Fruit fly (Drosophila melanogaster) whole organism, embryonic: ENCODE results near the gene CG11095.

Experiments used
- Bgb ChIP-seq: fragments of 200-800 bp; sonication (Bioruptor generic); IDR thresholded peaks from 2 replicates; pipeline ENCODE4 v1.3.6; 2022; ENCODE audit warnings: missing biosample characterization, missing genetic modification characterization; ENCODE audit not compliant: partially characterized antibody
- CG10267 ChIP-seq: fragments of 200-800 bp; sonication (Bioruptor generic); optimal IDR thresholded peaks from 2 replicates; lab custom pipeline; 2018; ENCODE audit warnings: missing biosample characterization, mild to moderate bottlenecking, missing genetic modification characterization, moderate library complexity
- CG12071 ChIP-seq: fragments of 200-800 bp; sonication (Bioruptor generic); optimal IDR thresholded peaks from 3 replicates; lab custom pipeline; 2018; ENCODE audit warnings: missing biosample characterization, mild to moderate bottlenecking, missing genetic modification characterization
- CG12659 ChIP-seq: fragments of 200-800 bp; sonication (Bioruptor generic); optimal IDR thresholded peaks from 3 replicates; lab custom pipeline; 2017; ENCODE audit warnings: mild to moderate bottlenecking, missing biosample characterization, missing genetic modification reagents, missing genetic modification characterization
- CG15269 ChIP-seq: fragments of 200-800 bp; sonication (Bioruptor generic); optimal IDR thresholded peaks from 2 replicates; lab custom pipeline; 2018; ENCODE audit warnings: missing biosample characterization, mild to moderate bottlenecking, missing genetic modification characterization, moderate library complexity
- CG15479 ChIP-seq: fragments of 200-800 bp; sonication (Bioruptor generic); optimal IDR thresholded peaks from 3 replicates; lab custom pipeline; 2019; ENCODE audit warnings: missing biosample characterization, mild to moderate bottlenecking, missing genetic modification characterization, moderate library complexity
- CG1647 ChIP-seq: fragments of 200-800 bp; sonication (Bioruptor generic); optimal IDR thresholded peaks from 3 replicates; lab custom pipeline; 2016; ENCODE audit warnings: missing biosample characterization, missing genetic modification characterization
- CG16813 ChIP-seq: fragments of 200-800 bp; sonication (Bioruptor generic); IDR thresholded peaks from 3 replicates; pipeline ENCODE4 v1.3.6; 2022; ENCODE audit warnings: missing biosample characterization, missing genetic modification characterization; ENCODE audit not compliant: partially characterized antibody
- CG2116 ChIP-seq: fragments of 200-800 bp; sonication (Bioruptor generic); optimal IDR thresholded peaks from 3 replicates; lab custom pipeline; 2018; ENCODE audit warnings: missing biosample characterization, mild to moderate bottlenecking, missing genetic modification characterization
- CG2875 ChIP-seq: fragments of 200-800 bp; sonication (Bioruptor generic); optimal IDR thresholded peaks from 2 replicates; lab custom pipeline; 2017; ENCODE audit warnings: missing biosample characterization, mild to moderate bottlenecking, missing genetic modification characterization, missing genetic modification reagents
- CG3163 ChIP-seq: fragments of 200-800 bp; sonication (Bioruptor generic); optimal IDR thresholded peaks from 3 replicates; lab custom pipeline; 2016; ENCODE audit warnings: missing biosample characterization, missing genetic modification characterization
- CG32767 ChIP-seq: fragments of 200-800 bp; sonication (Bioruptor generic); IDR thresholded peaks from 2 replicates; pipeline ENCODE4 v1.3.6; 2022; ENCODE audit warnings: missing biosample characterization, missing genetic modification characterization
- CG33557 ChIP-seq: fragments of 200-800 bp; sonication (Bioruptor generic); optimal IDR thresholded peaks from 2 replicates; lab custom pipeline; 2019; ENCODE audit warnings: missing biosample characterization, mild to moderate bottlenecking, missing genetic modification characterization, moderate library complexity
- CG6791 ChIP-seq: fragments of 200-800 bp; sonication (Bioruptor generic); IDR thresholded peaks from 3 replicates; pipeline ENCODE4 v1.3.6; 2022; ENCODE audit warnings: missing biosample characterization, missing genetic modification characterization; ENCODE audit not compliant: partially characterized antibody
- CG7372 ChIP-seq: fragments of 200-800 bp; sonication (Bioruptor generic); IDR thresholded peaks from 2 replicates; pipeline ENCODE4 v1.3.6; 2022; ENCODE audit warnings: missing biosample characterization, missing genetic modification characterization
- CG9797 ChIP-seq: fragments of 200-800 bp; sonication (Bioruptor generic); optimal IDR thresholded peaks from 3 replicates; lab custom pipeline; 2018; ENCODE audit warnings: missing biosample characterization, mild to moderate bottlenecking, missing genetic modification characterization
- CG9876 ChIP-seq: fragments of 200-800 bp; sonication (Bioruptor generic); optimal IDR thresholded peaks from 2 replicates; lab custom pipeline; 2016; ENCODE audit warnings: missing biosample characterization, missing genetic modification characterization
- Dp ChIP-seq: fragments of 200-800 bp; sonication (Bioruptor generic); optimal IDR thresholded peaks from 2 replicates; lab custom pipeline; 2018; ENCODE audit warnings: missing biosample characterization, mild to moderate bottlenecking, missing genetic modification characterization, moderate library complexity
- Dref ChIP-seq: fragments of 200-800 bp; sonication (Bioruptor generic); IDR thresholded peaks from 2 replicates; pipeline ENCODE4 v1.3.6; 2022; ENCODE audit warnings: missing biosample characterization, missing genetic modification characterization
- Fer1 ChIP-seq: fragments of 200-800 bp; sonication (Bioruptor generic); optimal IDR thresholded peaks from 2 replicates; lab custom pipeline; 2017; ENCODE audit warnings: missing biosample characterization, mild to moderate bottlenecking, missing genetic modification characterization
- HmgZ ChIP-seq: fragments of 200-800 bp; sonication (Bioruptor generic); optimal IDR thresholded peaks from 2 replicates; lab custom pipeline; 2018; ENCODE audit warnings: missing biosample characterization, mild to moderate bottlenecking, missing genetic modification characterization
- Jarid2 ChIP-seq: fragments of 200-800 bp; sonication (Bioruptor generic); optimal IDR thresholded peaks from 3 replicates; lab custom pipeline; 2017; ENCODE audit warnings: mild to moderate bottlenecking, missing biosample characterization, missing genetic modification reagents, missing genetic modification characterization
- MBD-R2 ChIP-seq: fragments of 200-800 bp; sonication (Bioruptor generic); IDR thresholded peaks from 2 replicates; pipeline ENCODE4 v1.3.6; 2022; ENCODE audit warnings: missing biosample characterization, missing genetic modification characterization
- NFAT ChIP-seq: fragments of 200-800 bp; sonication (Bioruptor generic); IDR thresholded peaks from 2 replicates; pipeline ENCODE4 v1.3.6; 2022; ENCODE audit warnings: missing biosample characterization, missing genetic modification characterization
- Spps ChIP-seq: fragments of 200-800 bp; sonication (Bioruptor generic); optimal IDR thresholded peaks from 2 replicates; lab custom pipeline; 2018; ENCODE audit warnings: missing biosample characterization, mild to moderate bottlenecking, missing genetic modification characterization
- Trl ChIP-seq, 3 experiments: fragments of >200 bp in 2 of 3; fragments of 200-800 bp in 1 of 3; sonication (Bioruptor generic) in 1 of 3; optimal IDR thresholded peaks; 2 replicates in 1 of 3; 3 replicates in 2 of 3; lab custom pipeline; 2016 to 2017; ENCODE audit warnings: missing biosample characterization in 1 of 3, missing genetic modification characterization in 1 of 3
- amos ChIP-seq: fragments of 200-800 bp; sonication (Bioruptor generic); IDR thresholded peaks from 2 replicates; pipeline ENCODE4 v1.3.6; 2022; ENCODE audit warnings: missing biosample characterization, missing genetic modification characterization; ENCODE audit not compliant: partially characterized antibody
- ara ChIP-seq: fragments of 200-800 bp; sonication (Bioruptor generic); IDR thresholded peaks from 2 replicates; pipeline ENCODE4 v1.3.6; 2022; ENCODE audit warnings: missing biosample characterization, missing genetic modification characterization
- ash1 ChIP-seq: fragments of 200-800 bp; sonication (Bioruptor generic); optimal IDR thresholded peaks from 2 replicates; lab custom pipeline; 2018; ENCODE audit warnings: missing biosample characterization, mild to moderate bottlenecking, missing genetic modification characterization
- btn ChIP-seq: fragments of 200-800 bp; sonication (Bioruptor generic); optimal IDR thresholded peaks from 2 replicates; lab custom pipeline; 2016; ENCODE audit warnings: missing biosample characterization, missing genetic modification characterization
- chinmo ChIP-seq: fragments of 200-800 bp; sonication (Bioruptor generic); IDR thresholded peaks from 4 replicates; pipeline ENCODE4 v1.3.6; 2022; ENCODE audit warnings: missing biosample characterization, missing genetic modification characterization; ENCODE audit not compliant: partially characterized antibody
- emc ChIP-seq: fragments of 200-800 bp; sonication (Bioruptor generic); optimal IDR thresholded peaks from 2 replicates; lab custom pipeline; 2016; ENCODE audit warnings: missing biosample characterization, missing genetic modification characterization
- gfzf ChIP-seq: fragments of 200-800 bp; sonication (Bioruptor generic); optimal IDR thresholded peaks from 2 replicates; lab custom pipeline; 2016; ENCODE audit warnings: missing biosample characterization, mild to moderate bottlenecking, missing genetic modification characterization, moderate library complexity
- grau ChIP-seq: fragments of 200-800 bp; optimal IDR thresholded peaks from 3 replicates; lab custom pipeline; 2019; ENCODE audit warnings: missing biosample characterization, mild to moderate bottlenecking, missing genetic modification characterization, moderate library complexity
- insv ChIP-seq, 2 experiments: fragments of 200-800 bp; sonication (Bioruptor generic); optimal IDR thresholded peaks; 3 replicates each; lab custom pipeline; 2016 to 2018; ENCODE audit warnings: missing biosample characterization in 2 of 2, missing genetic modification characterization in 2 of 2
- nerfin-2 ChIP-seq: fragments of 200-800 bp; sonication (Bioruptor generic); IDR thresholded peaks from 2 replicates; pipeline ENCODE4 v1.3.6; 2022; ENCODE audit warnings: missing biosample characterization, missing genetic modification characterization; ENCODE audit not compliant: partially characterized antibody
- nmo ChIP-seq: fragments of 200-800 bp; sonication (Bioruptor generic); optimal IDR thresholded peaks from 2 replicates; lab custom pipeline; 2018; ENCODE audit warnings: missing biosample characterization, mild to moderate bottlenecking, missing genetic modification characterization, moderate library complexity
- nom ChIP-seq: fragments of 200-800 bp; sonication (Bioruptor generic); optimal IDR thresholded peaks from 2 replicates; lab custom pipeline; 2017; ENCODE audit warnings: missing biosample characterization, missing genetic modification characterization, mild to moderate bottlenecking, moderate library complexity, missing genetic modification reagents
- onecut ChIP-seq: fragments of 200-800 bp; sonication (Bioruptor generic); IDR thresholded peaks from 2 replicates; pipeline ENCODE4 v1.3.6; 2022; ENCODE audit warnings: missing biosample characterization, missing genetic modification characterization
- org-1 ChIP-seq: fragments of 200-800 bp; sonication (Bioruptor generic); optimal IDR thresholded peaks from 2 replicates; lab custom pipeline; 2017; ENCODE audit warnings: missing biosample characterization, missing genetic modification characterization
- pfk ChIP-seq: fragments of 200-800 bp; sonication (Bioruptor generic); optimal IDR thresholded peaks from 2 replicates; lab custom pipeline; 2018; ENCODE audit warnings: missing biosample characterization, mild to moderate bottlenecking, missing genetic modification characterization, moderate library complexity
- phol ChIP-seq: fragments of 200-800 bp; sonication (Bioruptor generic); optimal IDR thresholded peaks from 3 replicates; lab custom pipeline; 2018; ENCODE audit warnings: missing biosample characterization, mild to moderate bottlenecking, missing genetic modification characterization, moderate library complexity
- ranshi ChIP-seq: fragments of 200-800 bp; sonication (Bioruptor generic); IDR thresholded peaks from 2 replicates; pipeline ENCODE4 v1.3.6; 2022; ENCODE audit warnings: missing biosample characterization, missing genetic modification characterization
- sens ChIP-seq: fragments of 200-800 bp; sonication (Bioruptor generic); peaks from one replicate; lab custom pipeline; 2016; ENCODE audit warnings: missing biosample characterization, missing genetic modification characterization
- unpg ChIP-seq: fragments of 200-800 bp; sonication (Bioruptor generic); optimal IDR thresholded peaks from 3 replicates; lab custom pipeline; 2018; ENCODE audit warnings: missing biosample characterization, mild to moderate bottlenecking, missing genetic modification characterization, moderate library complexity
- vvl ChIP-seq: fragments of 200-800 bp; sonication (Bioruptor generic); IDR thresholded peaks from 2 replicates; pipeline ENCODE4 v1.3.6; 2022; ENCODE audit warnings: missing biosample characterization, missing genetic modification characterization
- wek ChIP-seq: fragments of 200-800 bp; sonication (Bioruptor generic); optimal IDR thresholded peaks from 3 replicates; lab custom pipeline; 2018; ENCODE audit warnings: missing biosample characterization, mild to moderate bottlenecking, missing genetic modification characterization, moderate library complexity

CG11095 gene

DNA sequence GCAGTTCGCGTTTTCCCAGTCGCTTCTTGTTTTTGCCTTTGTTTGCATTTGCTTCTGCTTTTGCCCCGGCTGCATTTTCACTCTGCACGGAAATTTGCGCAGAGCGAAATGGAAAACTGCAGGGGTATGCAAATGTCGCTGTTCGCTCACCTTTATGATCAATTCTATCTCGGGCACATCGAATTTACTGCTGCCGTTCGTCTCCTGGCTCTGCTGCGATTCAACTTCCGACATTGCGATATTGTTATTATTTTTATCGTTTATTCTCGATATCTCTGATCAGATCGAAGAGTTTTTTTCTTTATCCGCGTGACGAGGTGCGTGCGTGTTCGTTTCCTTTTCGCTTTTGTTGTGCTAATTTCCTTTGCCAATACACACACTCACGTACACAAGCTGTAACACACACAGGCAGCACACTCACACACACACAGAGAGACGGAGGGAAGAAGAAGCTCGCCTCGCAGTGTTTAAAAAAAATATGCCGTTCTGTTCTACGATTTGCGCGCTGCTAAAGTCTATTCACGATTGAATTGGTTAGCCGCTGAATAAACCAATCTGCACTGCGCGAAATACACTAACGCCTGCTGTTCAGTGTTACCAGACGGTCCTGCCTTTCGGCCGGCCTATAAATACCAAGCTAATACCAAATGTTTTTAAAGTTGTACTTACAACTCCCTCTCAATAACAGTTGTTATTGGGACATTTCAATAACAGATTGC is 10.4 kb downstream of the CG11095 start, which contains the start of gene Clic (continued):
- TF ChIP-seq MBD-R2 (peak; percentile 7; the same call in 1 of the 2 replicates), CG2875 (GFP tag; lab: Kevin White, UChicago) (no peak), CG32767 (GFP tag; lab: Robert Waterston, UW) (0 out of 2 replicates have a peak, but pooled peaks have one; percentile 14), gfzf (GFP tag; lab: Kevin White, UChicago) (peak; percentile 88), vvl (peak; percentile 53; the same call in 1 of the 2 replicates), sens (GFP tag; lab: Kevin White, UChicago) (peak; percentile 88), Fer1 (GFP tag; lab: Kevin White, UChicago) (peak; percentile 8), unpg (GFP tag; lab: Kevin White, UChicago) (no peak), CG33557 (GFP tag; lab: Kevin White, UChicago) (no peak), HmgZ (tag; lab: Kevin White, UChicago) (peak; percentile 40), ara (0 out of 2 replicates have a peak, but pooled peaks have one; percentile 41), grau (tag; lab: Kevin White, UChicago) (peak; percentile 30), org-1 (GFP tag; lab: Kevin White, UChicago) (no peak), CG9876 (GFP tag; lab: Kevin White, UChicago) (peak; percentile 10), NFAT (GFP tag; lab: Robert Waterston, UW) (peak; percentile 55; the same call in 1 of the 2 replicates), CG15269 (no peak), ash1 (GFP tag; lab: Kevin White, UChicago) (peak; percentile 57), nerfin-2 (GFP tag; lab: Robert Waterston, UW) (no peak), chinmo (GFP tag; lab: Robert Waterston, UW) (0 out of 4 replicates have a peak, but pooled peaks have one; percentile 2), CG16813 (GFP tag; lab: Robert Waterston, UW) (0 out of 3 replicates have a peak, but pooled peaks have one; percentile 10), CG10267 (tag; lab: Kevin White, UChicago) (peak; percentile 12), Jarid2 (GFP tag; lab: Kevin White, UChicago) (peak; percentile 90), CG6791 (GFP tag; lab: Robert Waterston, UW) (peak; percentile 74; the same call in 2 of the 3 replicates), nmo (GFP tag; lab: Kevin White, UChicago) (no peak), CG12071 (GFP tag; lab: Kevin White, UChicago) (peak; percentile 30), nom (GFP tag; lab: Kevin White, UChicago) (peak; percentile 63), CG2116 (GFP tag; lab: Kevin White, UChicago) (peak; percentile 19), onecut (GFP tag; lab: Robert Waterston, UW) (peak; percentile 12; the same call in 1 of the 2 replicates), Dp (peak; percentile 44), emc (no peak), CG3163 (no peak), CG15479 (GFP tag; lab: Kevin White, UChicago) (peak; percentile 46), btn (GFP tag; lab: Kevin White, UChicago) (no peak), phol (tag; lab: Kevin White, UChicago) (no peak), pfk (peak; percentile 18), Bgb (peak; percentile 67; the same call in 1 of the 2 replicates), CG9797 (GFP tag; lab: Kevin White, UChicago) (peak; percentile 73), amos (GFP tag; lab: Robert Waterston, UW) (peak; percentile 50; the same call in 1 of the 2 replicates), wek (GFP tag; lab: Kevin White, UChicago) (peak; percentile 21), insv (GFP tag; optimal IDR thresholded peaks at IDR 0.05; lab: Kevin White, UChicago) (peak in 1 of 2 experiments; percentile 12), Spps (no peak), CG7372 (GFP tag; lab: Robert Waterston, UW) (no peak), CG1647 (GFP tag; lab: Kevin White, UChicago) (no peak), Dref (GFP tag; lab: Robert Waterston, UW) (peak; percentile 36), Trl (optimal IDR thresholded peaks at IDR 0.05; lab: Kevin White, UChicago) (no peak), Trl (GFP tag; optimal IDR thresholded peaks at IDR 0.05; lab: Kevin White, UChicago) (peak; percentile 17), CG12659 (GFP tag; lab: Kevin White, UChicago) (peak; percentile 76), ranshi (peak; percentile 31; the same call in 1 of the 2 replicates)
